Worm (Caenorhabditis elegans) whole organism, L4 larva: ENCODE results near the gene T05B4.9.

Source experiments
- F37D6.2 ChIP-seq: sonication (generic microtip); optimal IDR thresholded peaks from 2 replicates; lab custom pipeline; 2016; ENCODE audit warnings: mild to moderate bottlenecking, missing genetic modification characterization, missing compliant biosample characterization
- F49E8.2 ChIP-seq: sonication (generic microtip); optimal IDR thresholded peaks from 2 replicates; lab custom pipeline; 2016; ENCODE audit warnings: missing compliant biosample characterization, mild to moderate bottlenecking, missing genetic modification characterization, borderline replicate concordance
- T20F7.1 ChIP-seq: fragments of 200-800 bp; sonication (Bioruptor generic); optimal IDR thresholded peaks from 2 replicates; lab custom pipeline; 2018; ENCODE audit warnings: mild to moderate bottlenecking, missing genetic modification characterization, missing compliant biosample characterization
- ZK546.5 ChIP-seq, 2 experiments: sonication (generic microtip); optimal IDR thresholded peaks; 2 replicates each; lab custom pipeline; 2017; ENCODE audit warnings: missing biosample characterization in 2 of 2, missing genetic modification characterization in 2 of 2
- aha-1 ChIP-seq: fragments of 150-350 bp; peaks from one replicate; lab custom pipeline; 2014; ENCODE audit warnings: missing biosample characterization, missing genetic modification characterization
- aly-2 ChIP-seq: sonication (generic microtip); optimal IDR thresholded peaks from 2 replicates; lab custom pipeline; 2018; ENCODE audit warnings: missing biosample characterization, missing genetic modification characterization
- ama-1 ChIP-seq: fragments of 150-350 bp; optimal IDR thresholded peaks from 2 replicates; lab custom pipeline; 2014; ENCODE audit warnings: inconsistent platforms, mixed read lengths
- ceh-20 ChIP-seq: fragments of 200-800 bp; sonication (Bioruptor generic); IDR thresholded peaks from 2 replicates; pipeline ENCODE4 v1.3.6; 2022; ENCODE audit warnings: missing genetic modification reagents, missing genetic modification characterization, missing compliant biosample characterization
- ceh-32 ChIP-seq: sonication (generic microtip); optimal IDR thresholded peaks from 2 replicates; lab custom pipeline; 2016; ENCODE audit warnings: mild to moderate bottlenecking, missing genetic modification characterization, missing compliant biosample characterization; ENCODE audit not compliant: poor library complexity
- ces-1 ChIP-seq: fragments of 150-350 bp; sonication (generic microtip); optimal IDR thresholded peaks from 4 replicates; lab custom pipeline; 2014; ENCODE audit warnings: missing biosample characterization, missing genetic modification reagents, missing genetic modification characterization
- cey-2 ChIP-seq: sonication (generic microtip); optimal IDR thresholded peaks from 3 replicates; lab custom pipeline; 2017; ENCODE audit warnings: missing genetic modification characterization, mild to moderate bottlenecking, missing compliant biosample characterization, antibody characterized with exemption, borderline replicate concordance; ENCODE audit not compliant: insufficient read depth
- daf-16 ChIP-seq, 3 experiments: sonication (generic microtip); optimal IDR thresholded peaks; 2 replicates each; lab custom pipeline; 2016 to 2017; ENCODE audit warnings: missing genetic modification characterization in 3 of 3, missing genetic modification reagents in 3 of 3, mild to moderate bottlenecking in 2 of 3, missing compliant biosample characterization in 2 of 3, missing biosample characterization in 1 of 3, moderate library complexity in 1 of 3
- daf-19 ChIP-seq: fragments of 200-800 bp; sonication (Bioruptor generic); conservative IDR thresholded peaks from 2 replicates; pipeline ENCODE4 v1.3.6; 2022; ENCODE audit warnings: missing genetic modification characterization, missing compliant biosample characterization
- daf-8 ChIP-seq: fragments of 200-800 bp; sonication (Bioruptor generic); IDR thresholded peaks from 2 replicates; pipeline ENCODE4 v1.3.6; 2022; ENCODE audit warnings: missing genetic modification characterization, missing compliant biosample characterization
- dmd-8 ChIP-seq: fragments of 200-800 bp; sonication (Bioruptor generic); IDR thresholded peaks from 2 replicates; pipeline ENCODE4 v1.3.6; 2022; ENCODE audit warnings: missing genetic modification characterization, missing compliant biosample characterization
- egl-27 ChIP-seq: sonication (generic microtip); optimal IDR thresholded peaks from 3 replicates; lab custom pipeline; 2017; ENCODE audit warnings: missing biosample characterization, missing genetic modification reagents, missing genetic modification characterization
- fos-1 ChIP-seq: fragments of 150-350 bp; optimal IDR thresholded peaks from 2 replicates; lab custom pipeline; 2014; ENCODE audit warnings: missing biosample characterization, missing genetic modification characterization
- hif-1 ChIP-seq, 2 experiments: sonication (generic microtip); optimal IDR thresholded peaks; 2 replicates each; lab custom pipeline; 2016 to 2017; ENCODE audit warnings: missing compliant biosample characterization in 2 of 2, missing genetic modification characterization in 2 of 2, missing genetic modification reagents in 2 of 2, missing genotype in 2 of 2, mild to moderate bottlenecking in 1 of 2
- hlh-11 ChIP-seq: fragments of 200-800 bp; sonication (Bioruptor generic); optimal IDR thresholded peaks from 2 replicates; lab custom pipeline; 2018; ENCODE audit warnings: mild to moderate bottlenecking, missing genetic modification characterization, missing compliant biosample characterization
- hlh-30 ChIP-seq: sonication (generic microtip); optimal IDR thresholded peaks from 2 replicates; lab custom pipeline; 2017; ENCODE audit warnings: antibody characterized with exemption, mild to moderate bottlenecking, missing genetic modification characterization, missing compliant biosample characterization; ENCODE audit not compliant: insufficient read depth
- lin-1 ChIP-seq: fragments of 200-800 bp; sonication (Bioruptor generic); IDR thresholded peaks from 2 replicates; pipeline ENCODE4 v1.3.6; 2022; ENCODE audit warnings: missing genetic modification reagents, missing genetic modification characterization, missing compliant biosample characterization
- lin-13 ChIP-seq: fragments of 150-350 bp; optimal IDR thresholded peaks from 2 replicates; lab custom pipeline; 2014; ENCODE audit warnings: missing biosample characterization, missing genetic modification reagents, missing genetic modification characterization
- lin-15B ChIP-seq: fragments of 150-350 bp; sonication (generic microtip); optimal IDR thresholded peaks from 3 replicates; lab custom pipeline; 2014; ENCODE audit warnings: missing biosample characterization, missing genetic modification characterization
- lin-29 ChIP-seq: fragments of 200-800 bp; sonication (Bioruptor generic); IDR thresholded peaks from 2 replicates; pipeline ENCODE4 v1.3.6; 2022; ENCODE audit warnings: missing genetic modification reagents, missing genetic modification characterization, missing compliant biosample characterization
- lin-38 ChIP-seq: fragments of 200-800 bp; sonication (Bioruptor generic); IDR thresholded peaks from 2 replicates; pipeline ENCODE4 v1.3.6; 2022; ENCODE audit warnings: missing genetic modification reagents, missing genetic modification characterization, missing compliant biosample characterization
- lin-39 ChIP-seq: fragments of 150-350 bp; optimal IDR thresholded peaks from 2 replicates; lab custom pipeline; 2014; ENCODE audit warnings: missing biosample characterization, missing genetic modification reagents, missing genetic modification characterization
- lir-3 ChIP-seq: sonication (generic microtip); optimal IDR thresholded peaks from 2 replicates; lab custom pipeline; 2016; ENCODE audit warnings: mild to moderate bottlenecking, missing genetic modification characterization, missing compliant biosample characterization
- madf-5 ChIP-seq, 2 experiments: fragments of 200-800 bp; sonication (Bioruptor generic); IDR thresholded peaks; 2 replicates each; pipeline ENCODE4 v1.3.6; 2022; ENCODE audit warnings: missing compliant biosample characterization in 2 of 2, missing genetic modification characterization in 2 of 2
- madf-9 ChIP-seq: fragments of 200-800 bp; sonication (Bioruptor generic); conservative IDR thresholded peaks from 2 replicates; pipeline ENCODE4 v1.3.6; 2022; ENCODE audit warnings: missing genetic modification reagents, missing genetic modification characterization, missing compliant biosample characterization
- mdl-1 ChIP-seq, 2 experiments: fragments of 150-350 bp in 1 of 2; sonication (generic microtip) in 1 of 2; optimal IDR thresholded peaks; 2 replicates each; lab custom pipeline; 2014 to 2017; ENCODE audit warnings: missing biosample characterization in 2 of 2, missing genetic modification characterization in 2 of 2
- mep-1 ChIP-seq: fragments of 150-350 bp; sonication (generic microtip); optimal IDR thresholded peaks from 3 replicates; lab custom pipeline; 2014; ENCODE audit warnings: missing biosample characterization, missing genetic modification characterization
- nhr-10 ChIP-seq: fragments of 150-350 bp; optimal IDR thresholded peaks from 2 replicates; lab custom pipeline; 2014; ENCODE audit warnings: missing biosample characterization, missing genetic modification characterization
- nhr-102 ChIP-seq: sonication (generic microtip); optimal IDR thresholded peaks from 2 replicates; lab custom pipeline; 2016; ENCODE audit warnings: mild to moderate bottlenecking, missing genetic modification characterization, moderate library complexity, missing compliant biosample characterization
- nhr-237 ChIP-seq: sonication (generic microtip); optimal IDR thresholded peaks from 2 replicates; lab custom pipeline; 2017; ENCODE audit warnings: missing biosample characterization, missing genetic modification characterization
- nhr-25 ChIP-seq: sonication (generic microtip); optimal IDR thresholded peaks from 2 replicates; lab custom pipeline; 2017; ENCODE audit warnings: missing genetic modification characterization, mild to moderate bottlenecking, missing compliant biosample characterization, antibody characterized with exemption, moderate library complexity, borderline replicate concordance; ENCODE audit not compliant: insufficient read depth
- nhr-41 ChIP-seq: fragments of 200-800 bp; sonication (Bioruptor generic); IDR thresholded peaks from 2 replicates; pipeline ENCODE4 v1.3.6; 2022; ENCODE audit warnings: missing genetic modification reagents, missing genetic modification characterization, missing compliant biosample characterization
- nhr-42 ChIP-seq: fragments of 200-800 bp; sonication (Bioruptor generic); IDR thresholded peaks from 2 replicates; pipeline ENCODE4 v1.3.6; 2022; ENCODE audit warnings: missing genetic modification characterization, missing compliant biosample characterization
- nhr-48 ChIP-seq: sonication (generic microtip); optimal IDR thresholded peaks from 2 replicates; lab custom pipeline; 2016; ENCODE audit warnings: mild to moderate bottlenecking, missing genetic modification characterization, missing compliant biosample characterization
- nhr-76 ChIP-seq: fragments of 150-350 bp; optimal IDR thresholded peaks from 2 replicates; lab custom pipeline; 2014; ENCODE audit warnings: missing biosample characterization, missing genetic modification characterization
- nhr-77 ChIP-seq: fragments of 150-350 bp; optimal IDR thresholded peaks from 2 replicates; lab custom pipeline; 2014; ENCODE audit warnings: missing biosample characterization, missing genetic modification characterization
- pha-4 ChIP-seq, 2 experiments: fragments of 150-350 bp in 1 of 2; fragments of 200-800 bp in 1 of 2; sonication (Bioruptor generic) in 1 of 2; IDR thresholded peaks in 1 of 2; optimal IDR thresholded peaks in 1 of 2; 2 replicates each; pipeline versions ENCODE4 v1.3.6 to Lab custom; 2014 to 2022; ENCODE audit warnings: missing genetic modification characterization in 2 of 2, missing genetic modification reagents in 2 of 2, missing biosample characterization in 1 of 2, missing compliant biosample characterization in 1 of 2
- pqm-1 ChIP-seq: sonication (generic microtip); optimal IDR thresholded peaks from 2 replicates; lab custom pipeline; 2017; ENCODE audit warnings: missing biosample characterization, missing genetic modification characterization
- sdz-12 ChIP-seq: fragments of 200-800 bp; sonication (Bioruptor generic); optimal IDR thresholded peaks from 2 replicates; lab custom pipeline; 2018; ENCODE audit warnings: mild to moderate bottlenecking, missing genetic modification characterization, missing compliant biosample characterization
- tra-1 ChIP-seq: fragments of 200-800 bp; sonication (Bioruptor generic); IDR thresholded peaks from 2 replicates; pipeline ENCODE4 v1.3.6; 2022; ENCODE audit warnings: missing genetic modification reagents, missing genetic modification characterization, missing compliant biosample characterization
- unc-130 ChIP-seq: sonication (generic microtip); optimal IDR thresholded peaks from 2 replicates; lab custom pipeline; 2016; ENCODE audit warnings: missing genetic modification reagents, missing genetic modification characterization, missing compliant biosample characterization
- unc-62 ChIP-seq, 3 experiments: fragments of 150-350 bp in 1 of 3; sonication (generic microtip); optimal IDR thresholded peaks in 2 of 3; peaks in 1 of 3; 1 replicate in 1 of 3; 2 replicates in 2 of 3; lab custom pipeline; 2014 to 2017; ENCODE audit warnings: missing biosample characterization in 3 of 3, missing genetic modification characterization in 3 of 3, missing genetic modification reagents in 3 of 3, missing genotype in 1 of 3
- zag-1 ChIP-seq: fragments of 150-350 bp; optimal IDR thresholded peaks from 2 replicates; lab custom pipeline; 2014; ENCODE audit warnings: missing biosample characterization, missing genetic modification characterization
- zip-11 ChIP-seq: fragments of 200-800 bp; sonication (Bioruptor generic); IDR thresholded peaks from 2 replicates; pipeline ENCODE4 v1.3.6; 2022; ENCODE audit warnings: missing genetic modification characterization, missing compliant biosample characterization
- ztf-11 ChIP-seq: fragments of 150-350 bp; optimal IDR thresholded peaks from 2 replicates; lab custom pipeline; 2014; ENCODE audit warnings: missing biosample characterization, missing genetic modification characterization
- ztf-7 ChIP-seq: fragments of 150-350 bp; optimal IDR thresholded peaks from 2 replicates; lab custom pipeline; 2014; ENCODE audit warnings: missing biosample characterization, missing genetic modification characterization

T05B4.9 gene

DNA sequence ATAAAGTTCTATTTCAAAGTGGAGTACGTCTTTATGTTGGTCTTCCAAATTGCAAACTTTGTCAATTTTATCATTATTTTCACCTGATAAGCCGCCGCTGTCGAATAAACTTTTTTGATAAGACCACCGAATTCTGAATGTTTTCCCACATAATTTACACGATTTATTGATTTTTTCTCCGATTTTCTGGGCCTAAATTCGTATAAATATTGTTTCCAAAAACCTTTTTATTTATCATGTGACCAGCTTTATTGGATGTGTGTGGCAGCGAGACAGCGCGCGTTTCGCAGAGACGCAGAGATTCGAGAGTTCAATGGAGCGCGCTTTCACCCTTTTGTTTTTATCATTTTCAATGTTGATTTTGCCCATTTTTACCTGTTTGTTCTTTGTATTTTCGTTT, 24.8 kb upstream of the T05B4.9 start (continued):
- TF ChIP-seq hif-1 (tag; optimal IDR thresholded peaks at IDR 0.05; lab: Kevin White, UChicago) (peak in 1 of 2 experiments; percentile 83), nhr-41 (GFP tag; lab: Robert Waterston, UW) (no peak), dmd-8 (GFP tag; lab: Robert Waterston, UW) (no peak), ceh-20 (GFP tag; lab: Robert Waterston, UW) (0 out of 2 replicates have a peak, but pooled peaks have one; percentile 43), zag-1 (tag; lab: Kevin White, UChicago) (no peak), lir-3 (tag; lab: Kevin White, UChicago) (no peak), lin-13 (GFP tag; lab: Kevin White, UChicago) (peak; percentile 65), lin-39 (tag; lab: Kevin White, UChicago) (no peak), sdz-12 (no peak), tra-1 (0 out of 2 replicates have a peak, but pooled peaks have one; percentile 44), mep-1 (peak; percentile 82), F37D6.2 (peak; percentile 17), daf-8 (GFP tag; lab: Robert Waterston, UW) (no peak), nhr-237 (tag; lab: Kevin White, UChicago) (no peak), unc-62 (GFP tag; optimal IDR thresholded peaks at IDR 0.05 in 1 of 2; lab: Kevin White, UChicago) (no peak), unc-62 (tag; optimal IDR thresholded peaks at IDR 0.05; lab: Kevin White, UChicago) (no peak), ceh-32 (tag; lab: Kevin White, UChicago) (no peak), daf-16 (GFP tag; optimal IDR thresholded peaks at IDR 0.05; lab: Kevin White, UChicago) (peak in 1 of 2 experiments; percentile 31), daf-16 (tag; optimal IDR thresholded peaks at IDR 0.05; lab: Kevin White, UChicago) (peak; percentile 66), madf-9 (GFP tag; lab: Robert Waterston, UW) (no peak), nhr-76 (tag; lab: Kevin White, UChicago) (no peak), lin-38 (GFP tag; lab: Robert Waterston, UW) (peak; percentile 94), pqm-1 (tag; lab: Kevin White, UChicago) (peak; percentile 81), aly-2 (no peak), pha-4 (GFP tag; IDR thresholded peaks at IDR 0.05; lab: Robert Waterston, UW) (peak; percentile 27; the same call in 1 of the 2 replicates), pha-4 (tag; optimal IDR thresholded peaks at IDR 0.05; lab: Kevin White, UChicago) (peak; percentile 29), cey-2 (tag; lab: Kevin White, UChicago) (no peak), unc-130 (GFP tag; lab: Kevin White, UChicago) (no peak), fos-1 (tag; lab: Kevin White, UChicago) (no peak), madf-5 (GFP tag; IDR thresholded peaks at IDR 0.05; lab: Robert Waterston, UW) (no peak), nhr-42 (peak; percentile 57; the same call in 1 of the 2 replicates), nhr-102 (peak; percentile 23), nhr-77 (tag; lab: Kevin White, UChicago) (peak; percentile 59), daf-19 (GFP tag; lab: Robert Waterston, UW) (no peak), ZK546.5 (tag; optimal IDR thresholded peaks at IDR 0.05; lab: Kevin White, UChicago) (no peak), ces-1 (no peak), nhr-25 (tag; lab: Kevin White, UChicago) (no peak), F49E8.2 (tag; lab: Kevin White, UChicago) (no peak), T20F7.1 (GFP tag; lab: Kevin White, UChicago) (no peak), nhr-10 (no peak), zip-11 (GFP tag; lab: Robert Waterston, UW) (no peak), hlh-11 (tag; lab: Kevin White, UChicago) (peak; percentile 90), aha-1 (tag; lab: Kevin White, UChicago) (peak; percentile 88), mdl-1 (tag; optimal IDR thresholded peaks at IDR 0.05; lab: Kevin White, UChicago) (peak in 1 of 2 experiments; percentile 51), ztf-7 (tag; lab: Kevin White, UChicago) (no peak), nhr-48 (tag; lab: Kevin White, UChicago) (peak; percentile 36), hlh-30 (tag; lab: Kevin White, UChicago) (peak; percentile 99), lin-15B (tag; lab: Kevin White, UChicago) (no peak), lin-1 (no peak), ztf-11 (tag; lab: Kevin White, UChicago) (no peak), ama-1 (lab: Kevin White, UChicago) (no peak), egl-27 (no peak), lin-29 (GFP tag; lab: Robert Waterston, UW) (no peak)
